Worm (Caenorhabditis elegans) whole organism, mixed stage, embryonic: ENCODE results near the gene srz-79.

Source experiments
- blmp-1 ChIP-seq: fragments of 150-350 bp; optimal IDR thresholded peaks from 2 replicates; lab custom pipeline; 2014; ENCODE audit warnings: missing biosample characterization, missing genetic modification characterization
- elt-3 ChIP-seq: fragments of 150-350 bp; optimal IDR thresholded peaks from 2 replicates; lab custom pipeline; 2014; ENCODE audit warnings: missing biosample characterization, missing genetic modification characterization
- nhr-2 ChIP-seq: fragments of 150-350 bp; optimal IDR thresholded peaks from 2 replicates; lab custom pipeline; 2014; ENCODE audit warnings: missing biosample characterization, missing genetic modification characterization
- pha-4 ChIP-seq: fragments of 150-350 bp; optimal IDR thresholded peaks from 2 replicates; lab custom pipeline; 2018; ENCODE audit warnings: missing biosample characterization, missing genetic modification reagents, missing genetic modification characterization
- snpc-4 ChIP-seq: fragments of 150-350 bp; optimal IDR thresholded peaks from 2 replicates; lab custom pipeline; 2014; ENCODE audit warnings: missing biosample characterization, missing genetic modification characterization
- unc-39 ChIP-seq: fragments of 150-350 bp; optimal IDR thresholded peaks from 2 replicates; lab custom pipeline; 2014; ENCODE audit warnings: missing biosample characterization, missing genetic modification characterization

ce11 chrIV:3515412-3516046 is 22.1 kb downstream of the srz-79 start:
- TF ChIP-seq blmp-1 (tag; lab: Kevin White, UChicago) (no peak), unc-39 (no peak), elt-3 (tag; lab: Kevin White, UChicago) (no peak), nhr-2 (tag; lab: Kevin White, UChicago) (peak; percentile 5), pha-4 (tag; lab: Kevin White, UChicago) (peak; percentile 72), snpc-4 (tag; lab: Kevin White, UChicago) (no peak)
